Worm (Caenorhabditis elegans) whole organism, L2 larva: Measurements from ENCODE around the gene lipl-3.

ENCODE experiments used
- blmp-1 ChIP-seq: sonication (generic microtip); optimal IDR thresholded peaks from 2 replicates; lab custom pipeline; 2017; ENCODE audit warnings: missing genetic modification characterization, mild to moderate bottlenecking, missing compliant biosample characterization, antibody characterized with exemption, moderate library complexity; ENCODE audit not compliant: insufficient read depth
- ceh-82 ChIP-seq: fragments of 150-350 bp; optimal IDR thresholded peaks from 2 replicates; lab custom pipeline; 2014; ENCODE audit warnings: missing biosample characterization, missing genetic modification characterization
- elt-3 ChIP-seq: sonication (generic microtip); optimal IDR thresholded peaks from 2 replicates; lab custom pipeline; 2017; ENCODE audit warnings: missing biosample characterization, missing genetic modification characterization
- gmeb-1 ChIP-seq: fragments of 150-350 bp; optimal IDR thresholded peaks from 2 replicates; lab custom pipeline; 2014; ENCODE audit warnings: missing biosample characterization, missing genetic modification characterization
- lin-11 ChIP-seq: fragments of 150-350 bp; sonication (generic microtip); optimal IDR thresholded peaks from 2 replicates; lab custom pipeline; 2014; ENCODE audit warnings: missing biosample characterization, missing genetic modification characterization, inconsistent platforms, mixed read lengths
- lin-13 ChIP-seq: fragments of 150-350 bp; optimal IDR thresholded peaks from 2 replicates; lab custom pipeline; 2014; ENCODE audit warnings: missing biosample characterization, missing genetic modification reagents, missing genetic modification characterization
- mdl-1 ChIP-seq, 2 experiments: fragments of 150-350 bp in 1 of 2; sonication (generic microtip) in 1 of 2; optimal IDR thresholded peaks; 2 replicates each; lab custom pipeline; 2017; ENCODE audit warnings: missing biosample characterization in 2 of 2, missing genetic modification characterization in 2 of 2
- nhr-12 ChIP-seq: fragments of 150-350 bp; optimal IDR thresholded peaks from 2 replicates; lab custom pipeline; 2014; ENCODE audit warnings: missing biosample characterization, missing genetic modification characterization
- nhr-6 ChIP-seq: fragments of 150-350 bp; optimal IDR thresholded peaks from 2 replicates; lab custom pipeline; 2014; ENCODE audit warnings: missing biosample characterization, missing genetic modification characterization
- peb-1 ChIP-seq: fragments of 150-350 bp; optimal IDR thresholded peaks from 2 replicates; lab custom pipeline; 2014; ENCODE audit warnings: missing biosample characterization, missing genetic modification characterization
- unc-62 ChIP-seq: fragments of 150-350 bp; optimal IDR thresholded peaks from 2 replicates; lab custom pipeline; 2014; ENCODE audit warnings: missing biosample characterization, missing genetic modification reagents, missing genetic modification characterization
- zag-1 ChIP-seq: fragments of 150-350 bp; optimal IDR thresholded peaks from 2 replicates; lab custom pipeline; 2014; ENCODE audit warnings: missing biosample characterization, missing genetic modification characterization

- TF ChIP-seq ceh-82: no peak
- TF ChIP-seq elt-3 (tag; lab: Kevin White, UChicago): no peak
- TF ChIP-seq lin-13 (GFP tag; lab: Kevin White, UChicago): no peak
- no peak for TF ChIP-seq lin-11
- no peak for TF ChIP-seq nhr-12
- no peak for TF ChIP-seq zag-1
- no peak for TF ChIP-seq peb-1 (tag; lab: Kevin White, UChicago)
- TF ChIP-seq nhr-6 (tag; lab: Kevin White, UChicago): no peak
- TF ChIP-seq mdl-1 (tag; optimal IDR thresholded peaks at IDR 0.05; lab: Kevin White, UChicago): no peak
- TF ChIP-seq blmp-1 (tag; lab: Kevin White, UChicago): no peak
- no peak for TF ChIP-seq unc-62
- no peak for TF ChIP-seq gmeb-1
These were observed 51.4 kb downstream of the lipl-3 start, which contains the start of gene srt-31 for ce11 chrV:472589-472988.
